Fruit fly (Drosophila melanogaster): ENCODE results near the gene CG13639.

The CG13639 gene

dm6 chr3R:24893320-24893955 is 33.3 kb upstream of the CG13639 start (continued):
- TF ChIP-seq CG14860 (GFP tag; IDR thresholded peaks at IDR 0.05; ENCODE audit: partially characterized antibody) (no peak), Fer2 (tag; optimal IDR thresholded peaks at IDR 0.05) (peak; percentile 37), pum (GFP tag; optimal IDR thresholded peaks at IDR 0.05) (no peak), NFAT (GFP tag; IDR thresholded peaks at IDR 0.05) (no peak), CG15011 (GFP tag; optimal IDR thresholded peaks at IDR 0.05) (peak; percentile 75), CG13775 (GFP tag; optimal IDR thresholded peaks at IDR 0.05) (peak; percentile 68), CG17385 (GFP tag; optimal IDR thresholded peaks at IDR 0.05) (peak; percentile 74), CG32532 (GFP tag; IDR thresholded peaks at IDR 0.05) (peak; percentile 62; the same call in 1 of the 2 replicates), CG7556 (GFP tag; optimal IDR thresholded peaks at IDR 0.05) (peak; percentile 91), zfh2 (GFP tag; optimal IDR thresholded peaks at IDR 0.05) (no peak), CG10462 (GFP tag; optimal IDR thresholded peaks at IDR 0.05) (no peak), CG6813 (GFP tag; optimal IDR thresholded peaks at IDR 0.05) (peak; percentile 58), CG8388 (GFP tag; optimal IDR thresholded peaks at IDR 0.05) (peak; percentile 84), CG2889 (GFP tag; IDR thresholded peaks at IDR 0.05) (peak; percentile 40; the same call in 1 of the 3 replicates), dan (GFP tag; IDR thresholded peaks at IDR 0.05) (no peak), Hey (tag; optimal IDR thresholded peaks at IDR 0.05) (no peak), Neu2 (GFP tag; optimal IDR thresholded peaks at IDR 0.05; ENCODE audit: borderline replicate concordance) (no peak), CG31388 (GFP tag; optimal IDR thresholded peaks at IDR 0.05) (no peak), MBD-R2 (GFP tag; IDR thresholded peaks at IDR 0.05) (no peak; the same call in 1 of the 2 replicates), ham (GFP tag; IDR thresholded peaks at IDR 0.05) (no peak), sob (GFP tag; IDR thresholded peaks at IDR 0.05) (peak; percentile 37; the same call in 1 of the 2 replicates), ttk (GFP tag; IDR thresholded peaks at IDR 0.05) (peak; percentile 55), sim (GFP tag; IDR thresholded peaks at IDR 0.05) (no peak), CG12769 (tag; optimal IDR thresholded peaks at IDR 0.05) (no peak), Hr3 (GFP tag; optimal IDR thresholded peaks at IDR 0.05) (peak; percentile 72), pb (GFP tag; optimal IDR thresholded peaks at IDR 0.05) (no peak), wdn (GFP tag; IDR thresholded peaks at IDR 0.05) (no peak), gce (GFP tag; IDR thresholded peaks at IDR 0.05) (0 out of 3 replicates have a peak, but pooled peaks have one; percentile 7), pzg (GFP tag; optimal IDR thresholded peaks at IDR 0.05) (no peak), usp (GFP tag; optimal IDR thresholded peaks at IDR 0.05) (no peak), Rfx (GFP tag; IDR thresholded peaks at IDR 0.05) (peak; percentile 54), CG9215 (GFP tag; IDR thresholded peaks at IDR 0.05) (peak; percentile 57), CG11085 (GFP tag; IDR thresholded peaks at IDR 0.05) (0 out of 2 replicates have a peak, but pooled peaks have one; percentile 13), Hsf (GFP tag; optimal IDR thresholded peaks at IDR 0.05) (peak; percentile 23), CG2129 (GFP tag; IDR thresholded peaks at IDR 0.05; ENCODE audit: partially characterized antibody) (no peak), HLH4C (GFP tag; IDR thresholded peaks at IDR 0.05; ENCODE audit: partially characterized antibody) (no peak), CG2678 (tag; optimal IDR thresholded peaks at IDR 0.05) (peak; percentile 93), unpg (GFP tag; optimal IDR thresholded peaks at IDR 0.05) (peak; percentile 85), CG12744 (GFP tag; optimal IDR thresholded peaks at IDR 0.05) (no peak), jigr1 (GFP tag; IDR thresholded peaks at IDR 0.05) (0 out of 3 replicates have a peak, but pooled peaks have one; percentile 58), CG4282 (GFP tag; optimal IDR thresholded peaks at IDR 0.05) (no peak), corto (GFP tag; optimal IDR thresholded peaks at IDR 0.05) (peak; percentile 37), Camta (GFP tag; optimal IDR thresholded peaks at IDR 0.05) (no peak), prd (optimal IDR thresholded peaks at IDR 0.05) (no peak), prd (GFP tag; IDR thresholded peaks at IDR 0.05) (peak; percentile 85), pros (GFP tag; optimal IDR thresholded peaks at IDR 0.05) (peak; percentile 47), CG32767 (GFP tag; IDR thresholded peaks at IDR 0.05) (peak; percentile 84), CG13624 (GFP tag; optimal IDR thresholded peaks at IDR 0.05) (no peak), CG14014 (GFP tag; IDR thresholded peaks at IDR 0.05) (peak; percentile 20; the same call in 1 of the 2 replicates), CoRest (tag; optimal IDR thresholded peaks at IDR 0.05) (peak; percentile 91), ken (GFP tag; IDR thresholded peaks at IDR 0.05) (no peak)
